Fruit fly (Drosophila melanogaster): ENCODE data around the gene CG31415.
A peak's percentile ranks its signal among the peaks of the same experiment; 100 is the strongest.

The CG31415 gene

dm6 chr3R:9740713-9741112 lies 2.6 kb upstream of the CG31415 start, which contains the start of gene Pnn (continued):
- TF ChIP-seq nmo (GFP tag; optimal IDR thresholded peaks at IDR 0.05) (peak; percentile 47), abd-A (tag; optimal IDR thresholded peaks at IDR 0.05) (peak; percentile 64), oc (tag; optimal IDR thresholded peaks at IDR 0.05) (no peak), CG15696 (tag; optimal IDR thresholded peaks at IDR 0.05) (no peak), CG2120 (GFP tag; optimal IDR thresholded peaks at IDR 0.05) (peak; percentile 16), bbx (GFP tag; IDR thresholded peaks at IDR 0.05; ENCODE audit: partially characterized antibody) (peak; percentile 88), ac (GFP tag; optimal IDR thresholded peaks at IDR 0.05) (no peak), CG7963 (GFP tag; IDR thresholded peaks at IDR 0.05; ENCODE audit: partially characterized antibody) (peak; percentile 87), B-H2 (GFP tag; optimal IDR thresholded peaks at IDR 0.05) (peak; percentile 21), CG12391 (tag; optimal IDR thresholded peaks at IDR 0.05) (peak; percentile 49), HmgZ (tag; optimal IDR thresholded peaks at IDR 0.05) (peak; percentile 21), CG6791 (GFP tag; IDR thresholded peaks at IDR 0.05; ENCODE audit: partially characterized antibody) (peak; percentile 88), CG10267 (tag; optimal IDR thresholded peaks at IDR 0.05) (peak; percentile 40), Nf-YC (tag; optimal IDR thresholded peaks at IDR 0.05) (peak; percentile 32), sug (tag; optimal IDR thresholded peaks at IDR 0.05) (peak; percentile 10), tna (GFP tag; IDR thresholded peaks at IDR 0.05; ENCODE audit: partially characterized antibody) (peak; percentile 77), CG9437 (GFP tag; optimal IDR thresholded peaks at IDR 0.05) (peak; percentile 22), Scr (GFP tag; IDR thresholded peaks at IDR 0.05; ENCODE audit: partially characterized antibody) (peak; percentile 93), Sry-β (GFP tag; optimal IDR thresholded peaks at IDR 0.05) (peak; percentile 48), CG16813 (GFP tag; IDR thresholded peaks at IDR 0.05; ENCODE audit: partially characterized antibody) (peak; percentile 92), BEAF-32 (GFP tag; optimal IDR thresholded peaks at IDR 0.05) (peak; percentile 84), YL-1 (GFP tag; optimal IDR thresholded peaks at IDR 0.05) (peak; percentile 21), D (optimal IDR thresholded peaks at IDR 0.05) (no peak), D (GFP tag; optimal IDR thresholded peaks at IDR 0.05) (peak; percentile 16), ato (GFP tag; IDR thresholded peaks at IDR 0.05; ENCODE audit: partially characterized antibody) (peak; percentile 81; the same call in 1 of the 2 replicates), zen (tag; optimal IDR thresholded peaks at IDR 0.05) (peak; percentile 39), CG14710 (tag; optimal IDR thresholded peaks at IDR 0.05) (peak; percentile 59), CG9932 (GFP tag; IDR thresholded peaks at IDR 0.05) (no peak), CG14860 (GFP tag; IDR thresholded peaks at IDR 0.05; ENCODE audit: partially characterized antibody) (peak; percentile 81), Sox100B (GFP tag; optimal IDR thresholded peaks at IDR 0.05) (peak; percentile 6), pzg (GFP tag; optimal IDR thresholded peaks at IDR 0.05) (peak; percentile 53), Dp (GFP tag; optimal IDR thresholded peaks at IDR 0.05) (peak; percentile 27), CG2116 (GFP tag; optimal IDR thresholded peaks at IDR 0.05) (peak; percentile 44), CG18262 (tag; optimal IDR thresholded peaks at IDR 0.05) (peak; percentile 17), Sry-δ (GFP tag; optimal IDR thresholded peaks at IDR 0.05) (peak; percentile 83), amos (GFP tag; IDR thresholded peaks at IDR 0.05; ENCODE audit: partially characterized antibody) (peak; percentile 93), MBD-R2 (GFP tag; IDR thresholded peaks at IDR 0.05) (peak; percentile 91), NFAT (GFP tag; IDR thresholded peaks at IDR 0.05) (peak; percentile 30; the same call in 1 of the 2 replicates), ems (GFP tag; optimal IDR thresholded peaks at IDR 0.05) (no peak), tx (GFP tag; optimal IDR thresholded peaks at IDR 0.05) (no peak), dpn (GFP tag; optimal IDR thresholded peaks at IDR 0.05) (no peak), CG30020 (tag; optimal IDR thresholded peaks at IDR 0.05) (peak; percentile 63), hb (GFP tag; IDR thresholded peaks at IDR 0.05; ENCODE audit: partially characterized antibody) (peak; percentile 86), CG12659 (GFP tag; optimal IDR thresholded peaks at IDR 0.05) (peak; percentile 30), Dref (GFP tag; IDR thresholded peaks at IDR 0.05) (peak; percentile 81), nerfin-2 (GFP tag; IDR thresholded peaks at IDR 0.05; ENCODE audit: partially characterized antibody) (peak; percentile 69), CG17829 (tag; optimal IDR thresholded peaks at IDR 0.05) (peak; percentile 24), E2f2 (GFP tag; IDR thresholded peaks at IDR 0.05) (peak; percentile 29; the same call in 1 of the 2 replicates)
